Worm (Caenorhabditis elegans): ENCODE measurements around the gene F22B5.10.

The F22B5.10 gene

DNA sequence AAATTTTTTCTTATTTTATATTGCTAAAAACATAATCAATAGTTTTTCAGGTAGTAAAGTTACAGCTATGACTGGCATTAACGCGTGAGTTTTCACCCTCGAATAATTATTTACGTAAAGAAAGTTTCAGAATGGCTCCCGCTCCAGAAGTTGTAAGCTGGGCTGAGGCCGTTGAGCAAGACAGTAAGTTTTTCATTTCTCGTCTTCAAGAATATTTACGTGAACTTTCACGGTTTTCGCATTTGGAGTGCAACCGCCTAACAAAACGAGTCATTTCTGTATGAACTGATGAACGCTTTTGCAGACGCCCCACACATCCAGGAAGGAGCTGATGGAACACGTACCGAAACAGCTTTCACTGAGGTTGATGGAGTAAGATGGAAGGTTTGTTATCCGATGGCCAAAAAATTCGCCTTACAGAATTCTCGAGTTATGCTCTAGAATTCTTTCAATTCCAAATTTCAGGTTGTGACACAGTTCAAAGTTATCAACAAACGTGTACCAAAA lies 24.2 kb upstream of the F22B5.10 start, which contains the start of gene eif-3.G:
TSS of gene eif-3.G (plus strand) at position 51 of the 507 bp plus-strand sequence.
- TF ChIP-seq F52B5.7 (tag; optimal IDR thresholded peaks at IDR 0.05): no peak
- TF ChIP-seq D2030.7 (GFP tag; IDR thresholded peaks at IDR 0.05): peak; percentile 34; the same call in 1 of the 2 replicates
- TF ChIP-seq Y53G8AR.9 (GFP tag; conservative IDR thresholded peaks at IDR 0.05): peak; percentile 51
- TF ChIP-seq rcor-1 (GFP tag; IDR thresholded peaks at IDR 0.05): no peak
- 0 out of 2 replicates have a peak, but pooled peaks have one; percentile 39 for TF ChIP-seq hsf-1 (GFP tag; IDR thresholded peaks at IDR 0.05)
- 0 out of 2 replicates have a peak, but pooled peaks have one; percentile 22 for TF ChIP-seq lin-26 (GFP tag; IDR thresholded peaks at IDR 0.05)
- TF ChIP-seq madf-6 (GFP tag; IDR thresholded peaks at IDR 0.05): peak; percentile 50
- TF ChIP-seq fkh-3 (tag; optimal IDR thresholded peaks at IDR 0.05): no peak
- TF ChIP-seq lin-54 (GFP tag; optimal IDR thresholded peaks at IDR 0.05): peak; percentile 17

DNA sequence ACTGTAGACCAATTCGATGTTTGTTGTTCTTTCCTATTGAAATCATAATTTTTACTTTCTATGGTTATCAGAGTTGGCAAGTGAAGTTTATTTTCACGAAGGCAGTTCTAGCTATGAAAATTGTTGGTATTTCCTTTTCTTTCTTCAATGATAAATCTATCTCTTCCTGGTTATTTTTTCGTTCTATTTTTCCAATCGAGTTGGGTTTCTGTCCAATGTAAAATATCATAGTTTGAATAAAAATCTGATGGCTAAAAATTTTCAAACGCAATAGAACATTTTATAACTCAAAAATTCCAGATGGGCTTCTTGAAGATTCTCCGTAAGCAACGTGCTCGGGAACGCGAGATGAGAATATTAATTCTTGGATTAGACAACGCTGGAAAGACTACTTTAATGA lies 23.0 kb upstream of the F22B5.10 start, which contains the start of gene evl-20:
TSS of gene evl-20 (plus strand) at position 301 of the 400 bp plus-strand sequence.
- 0 out of 2 replicates have a peak, but pooled peaks have one; percentile 41 for TF ChIP-seq Y56A3A.18 (GFP tag; IDR thresholded peaks at IDR 0.05)
- TF ChIP-seq pha-4 (tag; optimal IDR thresholded peaks at IDR 0.05): no peak
- TF ChIP-seq zim-3 (tag; optimal IDR thresholded peaks at IDR 0.05): no peak

DNA sequence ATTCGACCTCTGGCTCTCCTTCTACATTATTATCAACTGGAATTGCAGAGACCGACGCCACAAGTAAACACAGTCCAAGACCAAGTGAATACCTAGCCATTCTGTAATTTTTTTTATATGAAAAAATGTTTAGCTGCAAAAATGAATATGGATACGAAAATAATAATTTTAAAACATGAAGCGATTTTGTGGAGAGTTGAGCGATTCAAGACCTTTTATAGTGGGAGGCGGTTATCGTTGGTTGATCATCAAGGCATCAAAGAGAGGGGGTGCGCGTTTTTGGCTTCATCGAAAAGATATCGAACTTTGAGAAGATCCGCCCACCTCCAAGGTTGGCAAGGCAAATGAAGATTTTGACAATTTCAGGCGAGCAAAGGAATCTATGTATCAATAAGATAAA lies 20.2 kb upstream of the F22B5.10 start, which contains the start of gene cut-3:
TSS of gene cut-3 (minus strand) at position 101 of the 400 bp plus-strand sequence.
- no peak for TF ChIP-seq zim-3 (tag; optimal IDR thresholded peaks at IDR 0.05)
- no peak for TF ChIP-seq gei-17 (GFP tag; optimal IDR thresholded peaks at IDR 0.05)
- TF ChIP-seq F37B4.10 (GFP tag; IDR thresholded peaks at IDR 0.05): no peak
- no peak for TF ChIP-seq B0336.3 (GFP tag; IDR thresholded peaks at IDR 0.05)
- TF ChIP-seq repo-1 (tag; optimal IDR thresholded peaks at IDR 0.05): no peak
- no peak for TF ChIP-seq rcor-1 (GFP tag; IDR thresholded peaks at IDR 0.05)
- TF ChIP-seq lin-26 (GFP tag; IDR thresholded peaks at IDR 0.05): no peak
- no peak for TF ChIP-seq let-607 (tag; optimal IDR thresholded peaks at IDR 0.05)
- no peak for TF ChIP-seq snpc-1.1 (tag; optimal IDR thresholded peaks at IDR 0.05; ENCODE audit: insufficient read depth)
- no peak for TF ChIP-seq bed-2 (GFP tag; IDR thresholded peaks at IDR 0.05)
- no peak for TF ChIP-seq madf-3 (GFP tag; IDR thresholded peaks at IDR 0.05)
- TF ChIP-seq nfyb-1 (GFP tag; IDR thresholded peaks at IDR 0.05): no peak
- TF ChIP-seq akir-1 (GFP tag; optimal IDR thresholded peaks at IDR 0.05): no peak
- TF ChIP-seq mes-4 (tag; optimal IDR thresholded peaks at IDR 0.05): no peak
- no peak for TF ChIP-seq snpc-3.4 (tag; optimal IDR thresholded peaks at IDR 0.05)

ce11 chrII:8449660-8450118 lies 17.3 kb upstream of the F22B5.10 start, which contains the start of gene F22B5.4:
F22B5.4 (plus strand) TSS chrII:8449710.
- TF ChIP-seq ztf-18 (tag; optimal IDR thresholded peaks at IDR 0.05) (no peak), nhr-27 (tag; optimal IDR thresholded peaks at IDR 0.05) (no peak), F49E8.2 (tag; optimal IDR thresholded peaks at IDR 0.05; ENCODE audit: insufficient read depth) (no peak), mes-4 (tag; optimal IDR thresholded peaks at IDR 0.05) (no peak), F33H1.4 (GFP tag; IDR thresholded peaks at IDR 0.05) (no peak), chd-7 (tag; optimal IDR thresholded peaks at IDR 0.05) (no peak), ets-4 (GFP tag; optimal IDR thresholded peaks at IDR 0.05) (no peak), ama-1 (optimal IDR thresholded peaks at IDR 0.05) (no peak), ama-1 (GFP tag; optimal IDR thresholded peaks at IDR 0.05) (no peak), B0035.1 (tag; optimal IDR thresholded peaks at IDR 0.05) (no peak), zim-3 (tag; optimal IDR thresholded peaks at IDR 0.05) (no peak), Y56A3A.18 (GFP tag; IDR thresholded peaks at IDR 0.05) (no peak), unc-62 (GFP tag; optimal IDR thresholded peaks at IDR 0.05) (no peak), dox-1 (GFP tag; IDR thresholded peaks at IDR 0.05) (no peak)

Measured in whole organism, young adult.